Worm (Caenorhabditis elegans): ENCODE results near the gene T23G4.127.

DNA sequence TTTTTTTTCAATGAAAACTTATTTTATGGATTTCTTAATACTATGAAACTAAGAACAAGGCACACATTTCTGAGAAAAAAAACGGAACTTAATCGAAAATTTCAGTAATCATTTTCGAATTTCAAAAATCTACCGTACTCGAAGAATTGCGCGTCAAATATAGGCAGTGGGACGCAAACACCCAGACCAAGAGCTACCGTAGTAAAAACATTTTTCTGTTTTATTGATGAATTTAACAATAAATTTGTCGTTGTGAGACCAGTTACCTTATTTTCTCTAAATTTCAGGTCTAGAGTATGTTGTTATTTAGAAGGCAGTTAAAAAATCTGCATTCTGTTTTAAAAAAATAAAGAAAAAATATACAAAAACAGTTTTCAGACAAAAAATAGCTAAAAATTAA is 10.9 kb downstream of the T23G4.127 start:
- no peak for TF ChIP-seq ets-4 (GFP tag; optimal IDR thresholded peaks at IDR 0.05)
- no peak for TF ChIP-seq hrde-1 (tag; optimal IDR thresholded peaks at IDR 0.05; ENCODE audit: borderline replicate concordance)
- TF ChIP-seq lag-1 (GFP tag; IDR thresholded peaks at IDR 0.05) = no peak
- TF ChIP-seq unc-130 (GFP tag; optimal IDR thresholded peaks at IDR 0.05) = no peak
- no peak for TF ChIP-seq K11D2.4 (GFP tag; IDR thresholded peaks at IDR 0.05)

All from whole organism, young adult.